Fruit fly (Drosophila melanogaster): ENCODE data around the gene emb.

DNA sequence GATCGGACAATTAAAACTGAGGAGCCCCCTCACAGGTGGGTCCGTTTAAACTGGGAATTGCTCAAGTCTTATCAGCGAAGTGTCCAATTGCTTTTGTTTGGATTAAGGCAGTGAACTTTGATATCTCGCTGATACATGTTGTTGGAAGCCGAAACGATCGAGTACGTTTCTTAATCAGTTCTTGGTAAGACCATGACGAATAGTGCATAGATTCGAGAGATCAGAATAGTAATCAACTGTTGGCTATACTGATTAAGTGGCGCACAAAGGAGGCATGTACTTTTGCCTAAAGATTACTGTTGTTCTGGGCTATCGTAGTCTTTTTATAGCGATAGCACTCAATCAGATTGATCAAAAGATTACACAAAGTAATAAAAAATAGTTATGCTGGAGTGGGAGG is 48.1 kb downstream of the emb start:
- TF ChIP-seq usp (GFP tag; optimal IDR thresholded peaks at IDR 0.05) = no peak
- no peak for TF ChIP-seq pan (optimal IDR thresholded peaks at IDR 0.05)
- no peak for TF ChIP-seq psq (optimal IDR thresholded peaks at IDR 0.05)
- no peak for TF ChIP-seq EcR (GFP tag; optimal IDR thresholded peaks at IDR 0.05)
- TF ChIP-seq Dll (optimal IDR thresholded peaks at IDR 0.05) = no peak
- no peak for TF ChIP-seq CG8478 (optimal IDR thresholded peaks at IDR 0.05)

Measured in whole organism.